Fruit fly (Drosophila melanogaster) whole organism, embryonic: ENCODE data around the gene Ppm1.

Experiments used
- Asciz ChIP-seq: fragments of 200-800 bp; sonication (Bioruptor generic); optimal IDR thresholded peaks from 2 replicates; lab custom pipeline; 2017; ENCODE audit warnings: missing biosample characterization, mild to moderate bottlenecking, missing genetic modification characterization, missing genetic modification reagents
- B-H2 ChIP-seq: fragments of 200-800 bp; sonication (Bioruptor generic); optimal IDR thresholded peaks from 2 replicates; lab custom pipeline; 2018; ENCODE audit warnings: missing biosample characterization, mild to moderate bottlenecking, missing genetic modification characterization
- CG10565 ChIP-seq: fragments of 200-800 bp; sonication (Bioruptor generic); optimal IDR thresholded peaks from 3 replicates; lab custom pipeline; 2016; ENCODE audit warnings: missing biosample characterization, mild to moderate bottlenecking, missing genetic modification characterization
- CG11093 ChIP-seq: fragments of 200-800 bp; sonication (Bioruptor generic); IDR thresholded peaks from 3 replicates; pipeline ENCODE4 v1.3.6; 2022; ENCODE audit warnings: missing biosample characterization, missing genetic modification characterization
- CG11504 ChIP-seq: fragments of 200-800 bp; sonication (Bioruptor generic); optimal IDR thresholded peaks from 3 replicates; lab custom pipeline; 2019; ENCODE audit warnings: missing biosample characterization, mild to moderate bottlenecking, missing genetic modification characterization, moderate library complexity
- CG12219 ChIP-seq: fragments of 200-800 bp; sonication (Bioruptor generic); optimal IDR thresholded peaks from 3 replicates; lab custom pipeline; 2018; ENCODE audit warnings: missing biosample characterization, mild to moderate bottlenecking, missing genetic modification characterization
- CG12659 ChIP-seq: fragments of 200-800 bp; sonication (Bioruptor generic); optimal IDR thresholded peaks from 3 replicates; lab custom pipeline; 2017; ENCODE audit warnings: mild to moderate bottlenecking, missing biosample characterization, missing genetic modification reagents, missing genetic modification characterization
- CG12744 ChIP-seq: fragments of 200-800 bp; sonication (Bioruptor generic); optimal IDR thresholded peaks from 2 replicates; lab custom pipeline; 2016; ENCODE audit warnings: missing biosample characterization, missing genetic modification characterization
- CG14050 ChIP-seq: fragments of 200-800 bp; sonication (Bioruptor generic); IDR thresholded peaks from 3 replicates; pipeline ENCODE4 v1.3.6; 2022; ENCODE audit warnings: missing biosample characterization, missing genetic modification characterization
- CG14860 ChIP-seq: fragments of 200-800 bp; sonication (Bioruptor generic); IDR thresholded peaks from 3 replicates; pipeline ENCODE4 v1.3.6; 2022; ENCODE audit warnings: missing biosample characterization, missing genetic modification characterization; ENCODE audit not compliant: partially characterized antibody
- CG16779 ChIP-seq: fragments of 200-800 bp; sonication (Bioruptor generic); IDR thresholded peaks from 2 replicates; pipeline ENCODE4 v1.3.6; 2022; ENCODE audit warnings: missing biosample characterization, missing genetic modification characterization
- CG17328 ChIP-seq: fragments of 200-800 bp; sonication (Bioruptor generic); IDR thresholded peaks from 2 replicates; pipeline ENCODE4 v1.3.6; 2022; ENCODE audit warnings: missing biosample characterization, missing genetic modification characterization
- CG2199 ChIP-seq: fragments of 200-800 bp; sonication (Bioruptor generic); IDR thresholded peaks from 3 replicates; pipeline ENCODE4 v1.3.6; 2022; ENCODE audit warnings: missing biosample characterization, missing genetic modification characterization
- CG3407 ChIP-seq: fragments of 200-800 bp; sonication (Bioruptor generic); optimal IDR thresholded peaks from 2 replicates; lab custom pipeline; 2018; ENCODE audit warnings: missing biosample characterization, mild to moderate bottlenecking, missing genetic modification characterization
- CG4282 ChIP-seq: fragments of 200-800 bp; sonication (Bioruptor generic); optimal IDR thresholded peaks from 2 replicates; lab custom pipeline; 2016; ENCODE audit warnings: missing biosample characterization, missing genetic modification characterization
- CG4404 ChIP-seq: fragments of 200-800 bp; sonication (Bioruptor generic); IDR thresholded peaks from 2 replicates; pipeline ENCODE4 v1.3.6; 2022; ENCODE audit warnings: missing biosample characterization, missing genetic modification characterization
- CG4424 ChIP-seq: fragments of 200-800 bp; sonication (Bioruptor generic); optimal IDR thresholded peaks from 3 replicates; lab custom pipeline; 2016; ENCODE audit warnings: missing biosample characterization, missing genetic modification characterization
- CG4730 ChIP-seq: fragments of 200-800 bp; sonication (Bioruptor generic); IDR thresholded peaks from 2 replicates; pipeline ENCODE4 v1.3.6; 2022; ENCODE audit warnings: missing biosample characterization, missing genetic modification characterization
- CG5245 ChIP-seq: fragments of 200-800 bp; sonication (Bioruptor generic); optimal IDR thresholded peaks from 3 replicates; lab custom pipeline; 2016; ENCODE audit warnings: missing biosample characterization, missing genetic modification characterization
- CG7271 ChIP-seq: fragments of 200-800 bp; sonication (Bioruptor generic); optimal IDR thresholded peaks from 2 replicates; lab custom pipeline; 2018; ENCODE audit warnings: missing biosample characterization, mild to moderate bottlenecking, missing genetic modification characterization, moderate library complexity
- CkIIα-i1 ChIP-seq: fragments of 200-800 bp; sonication (Bioruptor generic); IDR thresholded peaks from 2 replicates; pipeline ENCODE4 v1.3.6; 2022; ENCODE audit warnings: missing biosample characterization, missing genetic modification characterization
- ERR ChIP-seq: fragments of 200-800 bp; sonication (Bioruptor generic); optimal IDR thresholded peaks from 2 replicates; lab custom pipeline; 2016; ENCODE audit warnings: missing biosample characterization, missing genetic modification characterization
- Fer1 ChIP-seq: fragments of 200-800 bp; sonication (Bioruptor generic); optimal IDR thresholded peaks from 2 replicates; lab custom pipeline; 2017; ENCODE audit warnings: missing biosample characterization, mild to moderate bottlenecking, missing genetic modification characterization
- Fer2 ChIP-seq: fragments of 200-800 bp; sonication (Bioruptor generic); optimal IDR thresholded peaks from 2 replicates; lab custom pipeline; 2018; ENCODE audit warnings: missing biosample characterization, mild to moderate bottlenecking, missing genetic modification characterization, moderate library complexity
- Fer3 ChIP-seq: fragments of 200-800 bp; sonication (Bioruptor generic); optimal IDR thresholded peaks from 2 replicates; lab custom pipeline; 2018; ENCODE audit warnings: missing biosample characterization, mild to moderate bottlenecking, missing genetic modification characterization, moderate library complexity
- HLH4C ChIP-seq: fragments of 200-800 bp; sonication (Bioruptor generic); IDR thresholded peaks from 3 replicates; pipeline ENCODE4 v1.3.6; 2022; ENCODE audit warnings: missing biosample characterization, missing genetic modification characterization; ENCODE audit not compliant: partially characterized antibody
- Hmx ChIP-seq: fragments of 200-800 bp; sonication (Bioruptor generic); optimal IDR thresholded peaks from 2 replicates; lab custom pipeline; 2016; ENCODE audit warnings: missing biosample characterization, missing genetic modification characterization
- Jarid2 ChIP-seq: fragments of 200-800 bp; sonication (Bioruptor generic); optimal IDR thresholded peaks from 3 replicates; lab custom pipeline; 2017; ENCODE audit warnings: mild to moderate bottlenecking, missing biosample characterization, missing genetic modification reagents, missing genetic modification characterization
- MTF-1 ChIP-seq: fragments of 200-800 bp; sonication (Bioruptor generic); optimal IDR thresholded peaks from 2 replicates; lab custom pipeline; 2018; ENCODE audit warnings: missing biosample characterization, mild to moderate bottlenecking, missing genetic modification characterization, borderline replicate concordance
- Nf-YC ChIP-seq: fragments of 200-800 bp; optimal IDR thresholded peaks from 3 replicates; lab custom pipeline; 2019; ENCODE audit warnings: missing biosample characterization, mild to moderate bottlenecking, missing genetic modification characterization, moderate library complexity
- PHDP ChIP-seq: fragments of 200-800 bp; sonication (Bioruptor generic); optimal IDR thresholded peaks from 3 replicates; lab custom pipeline; 2018; ENCODE audit warnings: missing biosample characterization, mild to moderate bottlenecking, missing genetic modification characterization, moderate library complexity
- Ravus ChIP-seq: fragments of 200-800 bp; sonication (Bioruptor generic); IDR thresholded peaks from 2 replicates; pipeline ENCODE4 v1.3.6; 2022; ENCODE audit warnings: missing biosample characterization, missing genetic modification characterization
- Spps ChIP-seq: fragments of 200-800 bp; sonication (Bioruptor generic); optimal IDR thresholded peaks from 2 replicates; lab custom pipeline; 2018; ENCODE audit warnings: missing biosample characterization, mild to moderate bottlenecking, missing genetic modification characterization
- Ssrp ChIP-seq: fragments of 200-800 bp; sonication (Bioruptor generic); optimal IDR thresholded peaks from 2 replicates; lab custom pipeline; 2018; ENCODE audit warnings: missing biosample characterization, mild to moderate bottlenecking, missing genetic modification characterization, moderate library complexity
- ac ChIP-seq: fragments of 200-800 bp; sonication (Bioruptor generic); optimal IDR thresholded peaks from 3 replicates; lab custom pipeline; 2017; ENCODE audit warnings: missing biosample characterization, mild to moderate bottlenecking, missing genetic modification characterization
- crp ChIP-seq, 2 experiments: fragments of 200-800 bp; sonication (Bioruptor generic); optimal IDR thresholded peaks; 2 replicates in 1 of 2; 3 replicates in 1 of 2; lab custom pipeline; 2017; ENCODE audit warnings: missing biosample characterization in 2 of 2, missing genetic modification characterization in 2 of 2, mild to moderate bottlenecking in 1 of 2, moderate library complexity in 1 of 2
- dimm ChIP-seq: fragments of 200-800 bp; sonication (Bioruptor generic); IDR thresholded peaks from 2 replicates; pipeline ENCODE4 v1.3.6; 2022; ENCODE audit warnings: missing biosample characterization, missing genetic modification characterization
- dpn ChIP-seq, 2 experiments: fragments of 200-800 bp; sonication (Bioruptor generic); optimal IDR thresholded peaks; 3 replicates each; lab custom pipeline; 2016; ENCODE audit warnings: missing biosample characterization in 2 of 2, missing genetic modification characterization in 2 of 2
- fru ChIP-seq: fragments of >200 bp; optimal IDR thresholded peaks from 2 replicates; lab custom pipeline; 2017
- gce ChIP-seq: fragments of 200-800 bp; sonication (Bioruptor generic); IDR thresholded peaks from 3 replicates; pipeline ENCODE4 v1.3.6; 2022; ENCODE audit warnings: missing biosample characterization, missing genetic modification characterization
- ham ChIP-seq: fragments of 200-800 bp; sonication (Bioruptor generic); IDR thresholded peaks from 2 replicates; pipeline ENCODE4 v1.3.6; 2022; ENCODE audit warnings: missing biosample characterization, missing genetic modification characterization
- jigr1 ChIP-seq: fragments of 200-800 bp; sonication (Bioruptor generic); IDR thresholded peaks from 3 replicates; pipeline ENCODE4 v1.3.6; 2022; ENCODE audit warnings: missing biosample characterization, missing genetic modification characterization
- kni ChIP-seq: fragments of 200-800 bp; sonication (Bioruptor generic); optimal IDR thresholded peaks from 3 replicates; lab custom pipeline; 2017; ENCODE audit warnings: mild to moderate bottlenecking, missing biosample characterization, missing genetic modification reagents, missing genetic modification characterization
- otp ChIP-seq: fragments of 200-800 bp; sonication (Bioruptor generic); IDR thresholded peaks from 3 replicates; pipeline ENCODE4, ENCODE4 v1.3.6; 2022; ENCODE audit warnings: missing biosample characterization, missing genetic modification characterization
- pb ChIP-seq: fragments of 200-800 bp; sonication (Bioruptor generic); optimal IDR thresholded peaks from 3 replicates; lab custom pipeline; 2016; ENCODE audit warnings: missing biosample characterization, missing genetic modification characterization
- pita ChIP-seq: fragments of 200-800 bp; sonication (Bioruptor generic); optimal IDR thresholded peaks from 2 replicates; lab custom pipeline; 2017; ENCODE audit warnings: missing biosample characterization, mild to moderate bottlenecking, missing genetic modification characterization
- scrt ChIP-seq: fragments of 200-800 bp; sonication (Bioruptor generic); optimal IDR thresholded peaks from 2 replicates; lab custom pipeline; 2018; ENCODE audit warnings: missing biosample characterization, mild to moderate bottlenecking, missing genetic modification characterization, moderate library complexity
- tin ChIP-seq: fragments of 200-800 bp; sonication (Bioruptor generic); optimal IDR thresholded peaks from 3 replicates; lab custom pipeline; 2016; ENCODE audit warnings: missing biosample characterization, missing genetic modification characterization
- unpg ChIP-seq: fragments of 200-800 bp; sonication (Bioruptor generic); optimal IDR thresholded peaks from 3 replicates; lab custom pipeline; 2018; ENCODE audit warnings: missing biosample characterization, mild to moderate bottlenecking, missing genetic modification characterization, moderate library complexity
- vvl ChIP-seq: fragments of 200-800 bp; sonication (Bioruptor generic); IDR thresholded peaks from 2 replicates; pipeline ENCODE4 v1.3.6; 2022; ENCODE audit warnings: missing biosample characterization, missing genetic modification characterization
- zen ChIP-seq: fragments of 200-800 bp; sonication (Bioruptor generic); optimal IDR thresholded peaks from 3 replicates; lab custom pipeline; 2018; ENCODE audit warnings: missing biosample characterization, mild to moderate bottlenecking, missing genetic modification characterization, moderate library complexity
- zf30C ChIP-seq: fragments of 200-800 bp; sonication (Bioruptor generic); optimal IDR thresholded peaks from 3 replicates; lab custom pipeline; 2018; ENCODE audit warnings: missing biosample characterization, mild to moderate bottlenecking, missing genetic modification characterization

Ppm1 gene

DNA sequence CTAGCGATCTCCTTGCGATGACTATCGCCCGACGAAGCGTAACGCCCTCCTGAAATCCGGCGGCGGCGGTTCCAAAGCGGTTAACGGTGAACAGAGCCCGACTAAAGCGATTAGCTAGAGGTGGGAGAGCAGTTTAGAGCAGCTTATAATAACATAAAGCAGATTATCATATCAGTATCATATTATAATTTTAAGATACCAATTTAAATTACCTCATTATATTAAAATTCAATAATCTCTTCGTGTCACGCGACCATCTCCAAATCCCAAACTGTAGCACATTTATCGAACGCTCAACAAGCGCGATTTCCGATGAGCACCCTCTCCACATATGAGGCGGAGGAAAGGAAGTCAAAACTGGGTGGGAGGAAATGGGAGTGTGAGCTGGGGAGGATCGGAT lies 47.3 kb upstream of the Ppm1 start (continued):
- TF ChIP-seq pb (GFP tag; lab: Kevin White, UChicago) = no peak
- TF ChIP-seq vvl (GFP tag; lab: Robert Waterston, UW) = peak; percentile 70
- no peak for TF ChIP-seq CG2199 (GFP tag; lab: Robert Waterston, UW)
- 0 out of 3 replicates have a peak, but pooled peaks have one; percentile 33 for TF ChIP-seq HLH4C
- TF ChIP-seq crp (GFP tag; optimal IDR thresholded peaks at IDR 0.05; lab: Kevin White, UChicago) = no peak
- TF ChIP-seq dimm (GFP tag; lab: Robert Waterston, UW) = no peak
- TF ChIP-seq CG12219 (GFP tag; lab: Kevin White, UChicago) = no peak
- TF ChIP-seq CG5245 (GFP tag; lab: Kevin White, UChicago) = no peak
- TF ChIP-seq pita (GFP tag; lab: Kevin White, UChicago) = no peak
- TF ChIP-seq Fer3 (tag; lab: Kevin White, UChicago) = no peak
- 0 out of 3 replicates have a peak, but pooled peaks have one; percentile 50 for TF ChIP-seq gce (GFP tag; lab: Robert Waterston, UW)
- TF ChIP-seq CG16779 (GFP tag; lab: Robert Waterston, UW) = no peak
- no peak for TF ChIP-seq kni (GFP tag; lab: Kevin White, UChicago)
- no peak for TF ChIP-seq ham (GFP tag; lab: Robert Waterston, UW)
- peak; percentile 3 for TF ChIP-seq PHDP (tag; lab: Kevin White, UChicago)
- peak; percentile 29 for TF ChIP-seq CG11504
- no peak for TF ChIP-seq ac
- peak; percentile 33 for TF ChIP-seq unpg (GFP tag; lab: Kevin White, UChicago)
- TF ChIP-seq Nf-YC (tag; lab: Kevin White, UChicago) = no peak
- no peak for TF ChIP-seq CG11093 (GFP tag; lab: Robert Waterston, UW)
- TF ChIP-seq CG4424 (GFP tag; lab: Kevin White, UChicago) = peak; percentile 1
- no peak for TF ChIP-seq zf30C (GFP tag; lab: Kevin White, UChicago)
- TF ChIP-seq CkIIα-i1 (GFP tag; lab: Robert Waterston, UW) = no peak
- no peak for TF ChIP-seq dpn (GFP tag; optimal IDR thresholded peaks at IDR 0.05; lab: Kevin White, UChicago)
- no peak for TF ChIP-seq jigr1 (GFP tag; lab: Robert Waterston, UW)
- TF ChIP-seq CG14860 (GFP tag; lab: Robert Waterston, UW) = no peak; the same call in 2 of the 3 replicates
- TF ChIP-seq MTF-1 (GFP tag; lab: Kevin White, UChicago) = no peak
- TF ChIP-seq CG4730 (GFP tag; lab: Robert Waterston, UW) = no peak
- TF ChIP-seq scrt (GFP tag; lab: Kevin White, UChicago) = no peak
- no peak for TF ChIP-seq Jarid2 (GFP tag; lab: Kevin White, UChicago)
- peak; percentile 41; the same call in 1 of the 2 replicates for TF ChIP-seq CG4404 (GFP tag; lab: Robert Waterston, UW)
- TF ChIP-seq Asciz (GFP tag; lab: Kevin White, UChicago) = no peak
- TF ChIP-seq Fer1 (GFP tag; lab: Kevin White, UChicago) = no peak
- TF ChIP-seq zen (tag; lab: Kevin White, UChicago) = no peak
- no peak for TF ChIP-seq CG4282 (GFP tag; lab: Kevin White, UChicago)
- TF ChIP-seq CG12744 (GFP tag; lab: Kevin White, UChicago) = no peak
- no peak for TF ChIP-seq tin (GFP tag; lab: Kevin White, UChicago)
- TF ChIP-seq CG10565 (GFP tag; lab: Kevin White, UChicago) = no peak
- TF ChIP-seq ERR = no peak
- TF ChIP-seq CG17328 (GFP tag; lab: Robert Waterston, UW) = peak; percentile 43; the same call in 1 of the 2 replicates
- no peak for TF ChIP-seq CG12659 (GFP tag; lab: Kevin White, UChicago)
- no peak for TF ChIP-seq otp (GFP tag; lab: Robert Waterston, UW)
- TF ChIP-seq CG14050 (GFP tag; lab: Robert Waterston, UW) = no peak
- TF ChIP-seq Ravus (GFP tag; lab: Robert Waterston, UW) = no peak
- no peak for TF ChIP-seq B-H2
- peak; percentile 3 for TF ChIP-seq Ssrp (tag; lab: Kevin White, UChicago)
- TF ChIP-seq Spps (tag; lab: Kevin White, UChicago) = no peak
- no peak for TF ChIP-seq CG3407
- TF ChIP-seq fru = no peak
- TF ChIP-seq Fer2 (tag; lab: Kevin White, UChicago) = no peak
- no peak for TF ChIP-seq CG7271 (tag; lab: Kevin White, UChicago)
- no peak for TF ChIP-seq Hmx
